Fruit fly (Drosophila melanogaster) whole organism, wandering third instar larva: ENCODE results near the gene wry.

Experiments
- Abd-B ChIP-seq: fragments of >200 bp; optimal IDR thresholded peaks from 2 replicates; lab custom pipeline; 2017; ENCODE audit warnings: missing biosample characterization, missing genetic modification characterization
- Hr78 ChIP-seq: fragments of >200 bp; optimal IDR thresholded peaks from 2 replicates; lab custom pipeline; 2017; ENCODE audit warnings: missing biosample characterization, missing genetic modification characterization
- Myc ChIP-seq: fragments of >200 bp; optimal IDR thresholded peaks from 2 replicates; lab custom pipeline; 2017
- OdsH ChIP-seq: fragments of 200-800 bp; sonication (Bioruptor generic); optimal IDR thresholded peaks from 2 replicates; lab custom pipeline; 2016; ENCODE audit warnings: missing biosample characterization, mild to moderate bottlenecking, missing genetic modification characterization
- Vsx2 ChIP-seq: fragments of 200-300, 225-300 bp; sonication (Bioruptor generic); optimal IDR thresholded peaks from 2 replicates; lab custom pipeline; 2018; ENCODE audit warnings: missing biosample characterization, missing genetic modification characterization; ENCODE audit not compliant: partially characterized antibody
- dmrt93B ChIP-seq: fragments of 200-800 bp; sonication (Bioruptor generic); optimal IDR thresholded peaks from 2 replicates; lab custom pipeline; 2018; ENCODE audit warnings: missing biosample characterization, mild to moderate bottlenecking, missing genetic modification characterization
- psq ChIP-seq: fragments of 200-800 bp; sonication (Bioruptor generic); optimal IDR thresholded peaks from 3 replicates; lab custom pipeline; 2017; ENCODE audit warnings: missing biosample characterization, mild to moderate bottlenecking, missing genetic modification characterization, moderate library complexity
- usp ChIP-seq: fragments of >200 bp; optimal IDR thresholded peaks from 2 replicates; lab custom pipeline; 2017; ENCODE audit warnings: missing biosample characterization, missing genetic modification characterization
- woc ChIP-seq: sonication (Bioruptor generic); optimal IDR thresholded peaks from 2 replicates; lab custom pipeline; 2016; ENCODE audit warnings: missing biosample characterization, mild to moderate bottlenecking, missing genetic modification characterization

- TF ChIP-seq Myc (lab: Kevin White, UChicago): no peak
- TF ChIP-seq Abd-B (GFP tag; lab: Kevin White, UChicago): no peak
- no peak for TF ChIP-seq woc
- no peak for TF ChIP-seq usp (GFP tag; lab: Kevin White, UChicago)
- no peak for TF ChIP-seq Vsx2 (GFP tag; lab: Kevin White, UChicago)
- TF ChIP-seq OdsH (GFP tag; lab: Kevin White, UChicago): no peak
- no peak for TF ChIP-seq Hr78
- no peak for TF ChIP-seq psq
- no peak for TF ChIP-seq dmrt93B (GFP tag; lab: Kevin White, UChicago)
Observed at dm6 chr2L:1886533-1887183, 50.3 kb downstream of the wry start.
